Worm (Caenorhabditis elegans) whole organism, mixed stage, embryonic: ENCODE measurements around the gene clec-207.
"Not testable (repeated sequence)": the region's sequence is repeated elsewhere in the genome, so short reads cannot be mapped to it uniquely, and the experiment has no call there.

Source experiments
- M03D4.4 ChIP-seq: sonication (generic microtip); optimal IDR thresholded peaks from 2 replicates; lab custom pipeline; 2017; ENCODE audit warnings: mild to moderate bottlenecking, missing genetic modification characterization, missing compliant biosample characterization
- blmp-1 ChIP-seq: fragments of 150-350 bp; optimal IDR thresholded peaks from 2 replicates; lab custom pipeline; 2014; ENCODE audit warnings: missing biosample characterization, missing genetic modification characterization
- ceh-43 ChIP-seq: fragments of 200-800 bp; sonication (Bioruptor generic); optimal IDR thresholded peaks from 2 replicates; lab custom pipeline; 2018; ENCODE audit warnings: mild to moderate bottlenecking, missing genetic modification characterization, moderate library complexity, missing compliant biosample characterization
- ces-1 ChIP-seq: fragments of 150-350 bp; optimal IDR thresholded peaks from 2 replicates; lab custom pipeline; 2014; ENCODE audit warnings: missing biosample characterization, missing genetic modification reagents, missing genetic modification characterization
- cnd-1 ChIP-seq: fragments of 200-800 bp; sonication (Bioruptor generic); optimal IDR thresholded peaks from 2 replicates; lab custom pipeline; 2018; ENCODE audit warnings: mild to moderate bottlenecking, missing genetic modification characterization, missing compliant biosample characterization
- drap-1 ChIP-seq: fragments of 200-800 bp; sonication (Bioruptor generic); optimal IDR thresholded peaks from 3 replicates; lab custom pipeline; 2018; ENCODE audit warnings: mild to moderate bottlenecking, missing genetic modification characterization, missing compliant biosample characterization
- elt-3 ChIP-seq: fragments of 150-350 bp; optimal IDR thresholded peaks from 2 replicates; lab custom pipeline; 2014; ENCODE audit warnings: missing biosample characterization, missing genetic modification characterization
- flh-1 ChIP-seq: fragments of 200-800 bp; sonication (Bioruptor generic); optimal IDR thresholded peaks from 2 replicates; lab custom pipeline; 2018; ENCODE audit warnings: mild to moderate bottlenecking, missing genetic modification characterization, moderate library complexity, missing compliant biosample characterization
- hlh-1 ChIP-seq: fragments of 150-350 bp; optimal IDR thresholded peaks from 2 replicates; lab custom pipeline; 2014; ENCODE audit warnings: missing biosample characterization, missing genetic modification reagents, missing genetic modification characterization
- lin-13 ChIP-seq: fragments of 150-350 bp; optimal IDR thresholded peaks from 2 replicates; lab custom pipeline; 2014; ENCODE audit warnings: missing biosample characterization, missing genetic modification characterization
- lin-32 ChIP-seq: fragments of 200-800 bp; sonication (Bioruptor generic); optimal IDR thresholded peaks from 2 replicates; lab custom pipeline; 2018; ENCODE audit warnings: mild to moderate bottlenecking, missing genetic modification characterization, missing compliant biosample characterization
- lsy-2 ChIP-seq: fragments of 150-350 bp; optimal IDR thresholded peaks from 2 replicates; lab custom pipeline; 2014; ENCODE audit warnings: missing biosample characterization, missing genetic modification characterization
- mab-5 ChIP-seq: fragments of 150-350 bp; optimal IDR thresholded peaks from 2 replicates; lab custom pipeline; 2014; ENCODE audit warnings: missing biosample characterization, missing genetic modification characterization
- mls-2 ChIP-seq: sonication (generic microtip); optimal IDR thresholded peaks from 2 replicates; lab custom pipeline; 2016; ENCODE audit warnings: mild to moderate bottlenecking, missing genetic modification characterization, moderate library complexity, missing compliant biosample characterization
- nhr-12 ChIP-seq: fragments of 150-350 bp; optimal IDR thresholded peaks from 2 replicates; lab custom pipeline; 2014; ENCODE audit warnings: missing biosample characterization, missing genetic modification characterization
- nhr-2 ChIP-seq: fragments of 150-350 bp; optimal IDR thresholded peaks from 2 replicates; lab custom pipeline; 2014; ENCODE audit warnings: missing biosample characterization, missing genetic modification characterization
- nhr-237 ChIP-seq: fragments of 150-350 bp; optimal IDR thresholded peaks from 2 replicates; lab custom pipeline; 2014; ENCODE audit warnings: missing biosample characterization, missing genetic modification characterization
- nhr-28 ChIP-seq: fragments of 150-350 bp; optimal IDR thresholded peaks from 2 replicates; lab custom pipeline; 2014; ENCODE audit warnings: missing biosample characterization, missing genetic modification characterization
- nhr-76 ChIP-seq: sonication (generic microtip); optimal IDR thresholded peaks from 2 replicates; lab custom pipeline; 2017; ENCODE audit warnings: missing biosample characterization, missing genetic modification characterization
- snpc-4 ChIP-seq: fragments of 150-350 bp; optimal IDR thresholded peaks from 2 replicates; lab custom pipeline; 2014; ENCODE audit warnings: missing biosample characterization, missing genetic modification characterization
- tbx-8 ChIP-seq: fragments of 200-800 bp; sonication (Bioruptor generic); optimal IDR thresholded peaks from 2 replicates; lab custom pipeline; 2018; ENCODE audit warnings: mild to moderate bottlenecking, missing genetic modification characterization, moderate library complexity, missing compliant biosample characterization
- unc-120 ChIP-seq: sonication (generic microtip); optimal IDR thresholded peaks from 2 replicates; lab custom pipeline; 2017; ENCODE audit warnings: missing genetic modification characterization, missing compliant biosample characterization; ENCODE audit not compliant: poor library complexity, severe bottlenecking
- unc-39 ChIP-seq: fragments of 150-350 bp; optimal IDR thresholded peaks from 2 replicates; lab custom pipeline; 2014; ENCODE audit warnings: missing biosample characterization, missing genetic modification characterization
- unc-62 ChIP-seq: fragments of 150-350 bp; optimal IDR thresholded peaks from 2 replicates; lab custom pipeline; 2014; ENCODE audit warnings: missing biosample characterization, missing genetic modification reagents, missing genetic modification characterization
- ztf-11 ChIP-seq: fragments of 150-350 bp; optimal IDR thresholded peaks from 2 replicates; lab custom pipeline; 2014; ENCODE audit warnings: missing biosample characterization, missing genetic modification characterization

Gene clec-207

ce11 chrV:2138287-2138686, 42.4 kb downstream of the clec-207 start:
- no peak for TF ChIP-seq nhr-2 (tag; lab: Kevin White, UChicago)

DNA sequence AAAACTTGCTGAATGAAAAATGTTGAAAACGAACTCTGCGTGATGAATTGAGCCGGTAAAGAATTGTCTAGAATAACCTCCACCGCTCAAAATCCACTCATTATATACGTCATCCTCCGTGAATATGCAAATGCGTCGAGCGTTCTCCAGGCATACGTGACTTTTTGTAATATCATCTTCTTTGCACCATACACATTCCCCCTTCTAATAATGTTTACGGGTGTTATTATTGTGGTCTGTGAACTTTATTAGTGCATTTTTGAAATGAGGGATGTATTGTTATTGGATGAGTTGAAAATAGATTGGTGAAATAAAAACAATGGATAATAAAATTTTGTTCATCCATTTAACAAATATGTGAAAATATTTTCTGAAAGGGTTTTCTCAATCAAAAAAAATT, 44.0 kb downstream of the clec-207 start, which contains the start of gene F22F7.7:
TSS of gene F22F7.7 (minus strand) at position 125 of the 400 bp plus-strand sequence.
- TF ChIP-seq blmp-1 (tag; lab: Kevin White, UChicago) (no peak), lsy-2 (no peak), unc-39 (tag; lab: Kevin White, UChicago) (no peak), cnd-1 (tag; lab: Kevin White, UChicago) (no peak), lin-32 (GFP tag; lab: Kevin White, UChicago) (no peak), ceh-43 (GFP tag; lab: Kevin White, UChicago) (no peak), drap-1 (GFP tag; lab: Kevin White, UChicago) (no peak), tbx-8 (GFP tag; lab: Kevin White, UChicago) (no peak), nhr-2 (tag; lab: Kevin White, UChicago) (no peak), flh-1 (GFP tag; lab: Kevin White, UChicago) (no peak)
- TF ChIP-seq, all 35 proteins: peak for 0

ce11 chrV:2144408-2144807, 48.5 kb downstream of the clec-207 start, which contains the start of gene F22F7.12:
Gene F22F7.12 (minus strand): TSS chrV:2144508.
- TF ChIP-seq blmp-1 (tag; lab: Kevin White, UChicago); ztf-11; drap-1 (GFP tag; lab: Kevin White, UChicago): not testable (repeated sequence)

ce11 chrV:2146044-2146443, 50.2 kb downstream of the clec-207 start, which contains the start of gene str-52:
Gene str-52 (minus strand): TSS chrV:2146144.
- TF ChIP-seq drap-1 (GFP tag; lab: Kevin White, UChicago) (no peak), nhr-12 (no peak), nhr-2 (tag; lab: Kevin White, UChicago) (no peak), mab-5 (no peak), unc-62 (GFP tag; lab: Kevin White, UChicago) (no peak), lin-32 (GFP tag; lab: Kevin White, UChicago) (no peak)

- no peak for TF ChIP-seq nhr-237 (tag; lab: Kevin White, UChicago)
- TF ChIP-seq nhr-28 (tag; lab: Kevin White, UChicago), result no peak
- no peak for TF ChIP-seq nhr-76 (tag; lab: Kevin White, UChicago)
- TF ChIP-seq ztf-11, result no peak
- no peak for TF ChIP-seq hlh-1 (tag; lab: Kevin White, UChicago)
- TF ChIP-seq nhr-2 (tag; lab: Kevin White, UChicago), result no peak
- TF ChIP-seq unc-120 (tag; lab: Kevin White, UChicago), result no peak
- TF ChIP-seq lin-13 (tag; lab: Kevin White, UChicago), result no peak
- TF ChIP-seq M03D4.4, result no peak
- TF ChIP-seq mls-2, result no peak
- TF ChIP-seq mab-5, result no peak
- no peak for TF ChIP-seq elt-3 (tag; lab: Kevin White, UChicago)
- TF ChIP-seq ces-1 (GFP tag; lab: Kevin White, UChicago), result no peak
- TF ChIP-seq snpc-4 (tag; lab: Kevin White, UChicago), result no peak
Measured at ce11 chrV:2146795-2147194, 50.9 kb downstream of the clec-207 start, which contains the start of gene srbc-20. Gene srbc-20 (plus strand): TSS chrV:2147095.
